Fruit fly (Drosophila melanogaster) whole organism, pupa: ENCODE measurements around the gene Ugt35B1.

Source experiments
- CG13204 ChIP-seq: fragments of 200-800 bp; sonication (Bioruptor generic); optimal IDR thresholded peaks from 2 replicates; lab custom pipeline; 2018; ENCODE audit warnings: missing biosample characterization, mild to moderate bottlenecking, missing genetic modification characterization, moderate library complexity
- CG34367 ChIP-seq: fragments of 200-800 bp; sonication (Bioruptor generic); optimal IDR thresholded peaks from 2 replicates; lab custom pipeline; 2018; ENCODE audit warnings: missing biosample characterization, mild to moderate bottlenecking, missing genetic modification characterization
- CG9948 ChIP-seq: fragments of 200-800 bp; sonication (Bioruptor generic); optimal IDR thresholded peaks from 2 replicates; lab custom pipeline; 2018; ENCODE audit warnings: missing biosample characterization, mild to moderate bottlenecking, missing genetic modification characterization, moderate library complexity
- D1 ChIP-seq: fragments of 200-800 bp; sonication (Bioruptor generic); optimal IDR thresholded peaks from 2 replicates; lab custom pipeline; 2018; ENCODE audit warnings: missing biosample characterization, mild to moderate bottlenecking, missing genetic modification characterization, moderate library complexity
- Pif1A ChIP-seq: fragments of 200-800 bp; sonication (Bioruptor generic); optimal IDR thresholded peaks from 3 replicates; lab custom pipeline; 2016; ENCODE audit warnings: missing biosample characterization, missing genetic modification characterization
- Snoo ChIP-seq: fragments of 200-800 bp; sonication (Bioruptor generic); optimal IDR thresholded peaks from 3 replicates; lab custom pipeline; 2017; ENCODE audit warnings: missing biosample characterization, mild to moderate bottlenecking, missing genetic modification characterization, inconsistent platforms

DNA sequence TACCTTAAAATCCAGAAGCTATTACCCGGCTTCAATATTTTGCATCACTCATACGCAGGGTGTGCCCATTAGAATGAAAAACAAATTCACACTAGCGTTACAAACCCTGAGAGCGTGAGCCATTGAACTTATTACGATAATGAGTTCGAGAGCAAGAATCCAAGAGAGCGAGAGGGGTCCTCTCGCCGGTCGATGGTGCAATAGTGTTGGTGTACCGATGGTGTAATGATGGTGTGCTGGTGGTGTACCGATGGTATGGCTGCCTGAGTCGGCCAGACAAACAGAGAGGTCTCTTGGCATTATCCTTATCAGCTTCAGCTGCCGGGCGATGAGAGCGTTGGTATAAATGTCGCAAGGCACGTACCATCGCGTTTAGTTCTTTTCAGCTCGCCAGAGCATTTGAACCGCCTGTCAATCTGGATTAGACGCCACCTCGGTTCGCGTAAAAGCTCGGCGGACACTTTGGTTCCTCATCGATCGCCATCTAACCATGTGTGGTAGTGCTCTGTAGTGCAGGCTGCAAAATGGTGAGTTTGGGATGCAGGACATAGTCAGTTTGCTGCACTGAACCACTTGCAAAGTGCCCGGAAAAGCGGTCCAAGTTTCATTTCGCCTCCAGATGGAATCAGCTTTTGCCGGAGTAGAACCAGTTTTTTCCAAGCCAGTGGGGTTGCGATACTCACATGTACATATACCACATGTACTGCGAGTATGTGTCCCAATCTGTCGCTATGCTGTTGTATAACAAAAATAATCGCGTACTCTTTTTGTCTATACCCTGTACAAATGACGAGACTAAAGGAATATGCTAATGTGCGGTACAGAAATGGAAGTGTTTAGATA is 30.2 kb upstream of the Ugt35B1 start:
- TF ChIP-seq CG9948 (tag; lab: Kevin White, UChicago) (no peak), CG13204 (GFP tag; lab: Kevin White, UChicago) (no peak), Pif1A (GFP tag; lab: Kevin White, UChicago) (no peak), CG34367 (tag; lab: Kevin White, UChicago) (no peak), Snoo (tag; lab: Kevin White, UChicago) (no peak), D1 (no peak)
